Worm (Caenorhabditis elegans) whole organism, young adult: ENCODE results near the gene K07E8.6.
A peak's percentile ranks its signal among the peaks of the same experiment; 100 is the strongest.

ENCODE experiments used
- B0261.1 ChIP-seq: sonication (generic microtip); optimal IDR thresholded peaks from 2 replicates; lab custom pipeline; 2016; ENCODE audit warnings: mild to moderate bottlenecking, missing genetic modification characterization, moderate library complexity, missing compliant biosample characterization
- B0336.3 ChIP-seq: fragments of 200-800 bp; sonication (Bioruptor generic); IDR thresholded peaks from 2 replicates; pipeline ENCODE4 v1.3.6; 2022; ENCODE audit warnings: missing genetic modification characterization, missing compliant biosample characterization
- D2030.7 ChIP-seq: fragments of 200-800 bp; sonication (Bioruptor generic); IDR thresholded peaks from 2 replicates; pipeline ENCODE4 v1.3.6; 2022; ENCODE audit warnings: missing genetic modification reagents, missing genetic modification characterization, missing compliant biosample characterization
- F22D6.2 ChIP-seq: sonication (generic microtip); optimal IDR thresholded peaks from 2 replicates; lab custom pipeline; 2016; ENCODE audit warnings: mild to moderate bottlenecking, missing genetic modification characterization, missing compliant biosample characterization
- F57A8.1 ChIP-seq: fragments of 200-800 bp; sonication (Bioruptor generic); optimal IDR thresholded peaks from 2 replicates; lab custom pipeline; 2018; ENCODE audit warnings: mild to moderate bottlenecking, missing genetic modification characterization, moderate library complexity, missing compliant biosample characterization
- T07F8.4 ChIP-seq: sonication (generic microtip); optimal IDR thresholded peaks from 2 replicates; lab custom pipeline; 2016; ENCODE audit warnings: mild to moderate bottlenecking, missing genetic modification characterization, moderate library complexity, missing compliant biosample characterization
- Y53F4B.3 ChIP-seq: fragments of 200-800 bp; sonication (Bioruptor generic); IDR thresholded peaks from 2 replicates; pipeline ENCODE4 v1.3.6; 2022; ENCODE audit warnings: missing genetic modification reagents, missing genetic modification characterization, missing compliant biosample characterization
- Y53G8AR.9 ChIP-seq: fragments of 200-800 bp; sonication (Bioruptor generic); conservative IDR thresholded peaks from 2 replicates; pipeline ENCODE4 v1.3.6; 2022; ENCODE audit warnings: missing genetic modification reagents, missing genetic modification characterization, missing compliant biosample characterization
- Y56A3A.18 ChIP-seq: fragments of 200-800 bp; sonication (Bioruptor generic); IDR thresholded peaks from 2 replicates; pipeline ENCODE4 v1.3.6; 2022; ENCODE audit warnings: missing genetic modification reagents, missing genetic modification characterization, missing compliant biosample characterization
- ZK185.1 ChIP-seq: sonication (generic microtip); optimal IDR thresholded peaks from 2 replicates; lab custom pipeline; 2016; ENCODE audit warnings: mild to moderate bottlenecking, missing genetic modification characterization, missing compliant biosample characterization; ENCODE audit not compliant: poor library complexity, severe bottlenecking
- akir-1 ChIP-seq: fragments of 200-800 bp; sonication (Bioruptor generic); optimal IDR thresholded peaks from 2 replicates; lab custom pipeline; 2018; ENCODE audit warnings: mild to moderate bottlenecking, missing genetic modification characterization, moderate library complexity, missing compliant biosample characterization
- athp-1 ChIP-seq: sonication (generic microtip); optimal IDR thresholded peaks from 2 replicates; lab custom pipeline; 2017; ENCODE audit warnings: mild to moderate bottlenecking, missing genetic modification characterization, missing compliant biosample characterization
- attf-5 ChIP-seq: fragments of 200-800 bp; sonication (Bioruptor generic); optimal IDR thresholded peaks from 2 replicates; lab custom pipeline; 2018; ENCODE audit warnings: mild to moderate bottlenecking, missing genetic modification characterization, missing compliant biosample characterization
- attf-6 ChIP-seq: fragments of 200-800 bp; sonication (Bioruptor generic); IDR thresholded peaks from 2 replicates; pipeline ENCODE4 v1.3.6; 2022; ENCODE audit warnings: missing genetic modification reagents, missing genetic modification characterization, missing compliant biosample characterization
- ceh-27 ChIP-seq: fragments of 200-800 bp; sonication (Bioruptor generic); optimal IDR thresholded peaks from 2 replicates; lab custom pipeline; 2018; ENCODE audit warnings: mild to moderate bottlenecking, missing genetic modification characterization, moderate library complexity, missing compliant biosample characterization
- ceh-40 ChIP-seq: fragments of 200-800 bp; sonication (Bioruptor generic); IDR thresholded peaks from 2 replicates; pipeline ENCODE4 v1.3.6; 2022; ENCODE audit warnings: missing genetic modification characterization, missing compliant biosample characterization
- dox-1 ChIP-seq: fragments of 200-800 bp; sonication (Bioruptor generic); IDR thresholded peaks from 2 replicates; pipeline ENCODE4 v1.3.6; 2022; ENCODE audit warnings: missing genetic modification reagents, missing genetic modification characterization, missing compliant biosample characterization
- efl-1 ChIP-seq: fragments of 150-350 bp; optimal IDR thresholded peaks from 2 replicates; lab custom pipeline; 2014; ENCODE audit warnings: missing biosample characterization, missing genetic modification reagents, missing genetic modification characterization
- egl-44 ChIP-seq: fragments of 200-800 bp; sonication (Bioruptor generic); IDR thresholded peaks from 2 replicates; pipeline ENCODE4 v1.3.6; 2022; ENCODE audit warnings: missing genetic modification reagents, missing genetic modification characterization, missing compliant biosample characterization
- egrh-3 ChIP-seq: fragments of 200-800 bp; sonication (Bioruptor generic); IDR thresholded peaks from 2 replicates; pipeline ENCODE4 v1.3.6; 2022; ENCODE audit warnings: missing genetic modification reagents, missing genetic modification characterization, missing compliant biosample characterization
- fkh-3 ChIP-seq: sonication (generic microtip); optimal IDR thresholded peaks from 2 replicates; lab custom pipeline; 2016; ENCODE audit warnings: mild to moderate bottlenecking, missing genetic modification characterization, missing compliant biosample characterization
- hlh-12 ChIP-seq: sonication (generic microtip); optimal IDR thresholded peaks from 2 replicates; lab custom pipeline; 2016; ENCODE audit warnings: missing genetic modification characterization, missing compliant biosample characterization
- hmg-20 ChIP-seq: fragments of 200-800 bp; sonication (Bioruptor generic); IDR thresholded peaks from 2 replicates; pipeline ENCODE4 v1.3.6; 2022; ENCODE audit warnings: missing genetic modification reagents, missing genetic modification characterization, missing compliant biosample characterization
- hsf-1 ChIP-seq: fragments of 200-800 bp; sonication (Bioruptor generic); IDR thresholded peaks from 2 replicates; pipeline ENCODE4 v1.3.6; 2022; ENCODE audit warnings: missing genetic modification reagents, missing genetic modification characterization, missing compliant biosample characterization
- let-526 ChIP-seq: fragments of 200-800 bp; sonication (Bioruptor generic); IDR thresholded peaks from 2 replicates; pipeline ENCODE4 v1.3.6; 2022; ENCODE audit warnings: missing genetic modification reagents, missing genetic modification characterization, missing compliant biosample characterization
- lin-26 ChIP-seq: fragments of 200-800 bp; sonication (Bioruptor generic); IDR thresholded peaks from 2 replicates; pipeline ENCODE4 v1.3.6; 2022; ENCODE audit warnings: missing genetic modification reagents, missing genetic modification characterization, missing compliant biosample characterization
- lsl-1 ChIP-seq: fragments of 200-800 bp; sonication (Bioruptor generic); optimal IDR thresholded peaks from 2 replicates; lab custom pipeline; 2018; ENCODE audit warnings: mild to moderate bottlenecking, missing genetic modification characterization, moderate library complexity, missing compliant biosample characterization
- madf-3 ChIP-seq: fragments of 200-800 bp; sonication (Bioruptor generic); IDR thresholded peaks from 2 replicates; pipeline ENCODE4 v1.3.6; 2022; ENCODE audit warnings: missing genetic modification reagents, missing genetic modification characterization, missing compliant biosample characterization
- madf-6 ChIP-seq: fragments of 200-800 bp; sonication (Bioruptor generic); IDR thresholded peaks from 2 replicates; pipeline ENCODE4 v1.3.6; 2022; ENCODE audit warnings: missing genetic modification reagents, missing genetic modification characterization, missing compliant biosample characterization
- nfya-2 ChIP-seq: fragments of 200-800 bp; sonication (Bioruptor generic); IDR thresholded peaks from 2 replicates; pipeline ENCODE4 v1.3.6; 2022; ENCODE audit warnings: missing genetic modification reagents, missing genetic modification characterization, missing compliant biosample characterization
- nhr-179 ChIP-seq: sonication (generic microtip); optimal IDR thresholded peaks from 2 replicates; lab custom pipeline; 2016; ENCODE audit warnings: mild to moderate bottlenecking, missing genetic modification characterization, missing compliant biosample characterization
- rcor-1 ChIP-seq: fragments of 200-800 bp; sonication (Bioruptor generic); IDR thresholded peaks from 2 replicates; pipeline ENCODE4 v1.3.6; 2022; ENCODE audit warnings: missing genetic modification reagents, missing genetic modification characterization, missing compliant biosample characterization
- tbp1 ChIP-seq: fragments of 200-800 bp; sonication (Bioruptor generic); optimal IDR thresholded peaks from 2 replicates; lab custom pipeline; 2018; ENCODE audit warnings: mild to moderate bottlenecking, missing genetic modification characterization, missing compliant biosample characterization
- zfh-2 ChIP-seq: fragments of 200-800 bp; sonication (Bioruptor generic); conservative IDR thresholded peaks from 2 replicates; pipeline ENCODE4 v1.3.6; 2022; ENCODE audit warnings: missing genetic modification reagents, missing genetic modification characterization, missing compliant biosample characterization
- ztf-18 ChIP-seq: sonication (generic microtip); optimal IDR thresholded peaks from 2 replicates; lab custom pipeline; 2016; ENCODE audit warnings: missing genotype, mild to moderate bottlenecking, missing genetic modification characterization, missing compliant biosample characterization
- ztf-22 ChIP-seq: fragments of 200-800 bp; sonication (Bioruptor generic); optimal IDR thresholded peaks from 2 replicates; lab custom pipeline; 2018; ENCODE audit warnings: mild to moderate bottlenecking, missing genetic modification characterization, moderate library complexity, missing compliant biosample characterization
- ztf-3 ChIP-seq: fragments of 200-800 bp; sonication (Bioruptor generic); optimal IDR thresholded peaks from 2 replicates; lab custom pipeline; 2018; ENCODE audit warnings: mild to moderate bottlenecking, missing genetic modification characterization, missing compliant biosample characterization

K07E8.6 gene

ce11 chrII:632545-632944 lies 6.8 kb downstream of the K07E8.6 start:
- peak; percentile 57; the same call in 1 of the 2 replicates for TF ChIP-seq madf-6 (GFP tag; lab: Robert Waterston, UW)
- TF ChIP-seq egrh-3 = peak; percentile 29; the same call in 1 of the 2 replicates
- TF ChIP-seq hsf-1 (GFP tag; lab: Robert Waterston, UW) = peak; percentile 98
- peak; percentile 87 for TF ChIP-seq dox-1 (GFP tag; lab: Robert Waterston, UW)
- 0 out of 2 replicates have a peak, but pooled peaks have one; percentile 26 for TF ChIP-seq Y56A3A.18
- 0 out of 2 replicates have a peak, but pooled peaks have one; percentile 71 for TF ChIP-seq madf-3 (GFP tag; lab: Robert Waterston, UW)
- peak; percentile 59; the same call in 1 of the 2 replicates for TF ChIP-seq rcor-1 (GFP tag; lab: Robert Waterston, UW)
- TF ChIP-seq ceh-40 (GFP tag; lab: Robert Waterston, UW) = peak; percentile 72; the same call in 1 of the 2 replicates

ce11 chrII:629454-629853 lies 9.9 kb downstream of the K07E8.6 start:
- peak; percentile 96; the same call in 1 of the 2 replicates for TF ChIP-seq Y53F4B.3 (GFP tag; lab: Robert Waterston, UW)
- TF ChIP-seq egrh-3 = peak; percentile 91

ce11 chrII:627913-628312 lies 11.5 kb downstream of the K07E8.6 start:
- TF ChIP-seq ztf-22 (GFP tag; lab: Kevin White, UChicago) (no peak), efl-1 (GFP tag; lab: Kevin White, UChicago) (no peak), madf-6 (GFP tag; lab: Robert Waterston, UW) (no peak), nfya-2 (GFP tag; lab: Robert Waterston, UW) (no peak), fkh-3 (tag; lab: Kevin White, UChicago) (no peak), zfh-2 (GFP tag; lab: Robert Waterston, UW) (no peak), lin-26 (GFP tag; lab: Robert Waterston, UW) (no peak), hmg-20 (no peak), ztf-3 (no peak), D2030.7 (GFP tag; lab: Robert Waterston, UW) (no peak), B0261.1 (tag; lab: Kevin White, UChicago) (no peak), T07F8.4 (tag; lab: Kevin White, UChicago) (no peak), hlh-12 (no peak), egl-44 (no peak), ceh-27 (GFP tag; lab: Kevin White, UChicago) (no peak), tbp1 (no peak)
- TF ChIP-seq, all 124 proteins: peak for 0

ce11 chrII:627205-627604 lies 12.2 kb downstream of the K07E8.6 start, which contains the start of gene arrd-1:
TSS of gene arrd-1 (plus strand) at chrII:627505.
- TF ChIP-seq athp-1 (tag; lab: Kevin White, UChicago) (no peak), ztf-18 (tag; lab: Kevin White, UChicago) (no peak), F22D6.2 (tag; lab: Kevin White, UChicago) (no peak), B0261.1 (tag; lab: Kevin White, UChicago) (no peak), F57A8.1 (GFP tag; lab: Kevin White, UChicago) (no peak), attf-5 (no peak), attf-6 (no peak), hsf-1 (GFP tag; lab: Robert Waterston, UW) (no peak), let-526 (GFP tag; lab: Robert Waterston, UW) (no peak), ZK185.1 (tag; lab: Kevin White, UChicago) (no peak), nhr-179 (tag; lab: Kevin White, UChicago) (no peak), Y53G8AR.9 (no peak), B0336.3 (GFP tag; lab: Robert Waterston, UW) (no peak), lsl-1 (GFP tag; lab: Kevin White, UChicago) (no peak), akir-1 (GFP tag; lab: Kevin White, UChicago) (no peak), dox-1 (GFP tag; lab: Robert Waterston, UW) (no peak)
